Worm (Caenorhabditis elegans): ENCODE data around the gene peli-1.
"Not testable (repeated sequence)": the region's sequence is repeated elsewhere in the genome, so short reads cannot be mapped to it uniquely, and the experiment has no call there.

The peli-1 gene

ce11 chrV:5705510-5705909 lies at the start of gene peli-1:
Gene peli-1, plus strand, starts transcription at chrV:5705810.
- TF ChIP-seq unc-120 (tag; optimal IDR thresholded peaks at IDR 0.05; ENCODE audit: poor library complexity, severe bottlenecking), result no peak
- TF ChIP-seq mep-1 (tag; optimal IDR thresholded peaks at IDR 0.05), result no peak
- TF ChIP-seq lin-32 (GFP tag; optimal IDR thresholded peaks at IDR 0.05), result no peak
- no peak for TF ChIP-seq ceh-43 (GFP tag; optimal IDR thresholded peaks at IDR 0.05)
- no peak for TF ChIP-seq sptf-1 (tag; optimal IDR thresholded peaks at IDR 0.05)
- TF ChIP-seq hlh-1 (tag; optimal IDR thresholded peaks at IDR 0.05), result no peak
- no peak for TF ChIP-seq nhr-12 (tag; optimal IDR thresholded peaks at IDR 0.05)
- TF ChIP-seq lsy-2 (tag; optimal IDR thresholded peaks at IDR 0.05), result no peak
- no peak for TF ChIP-seq nhr-28 (tag; optimal IDR thresholded peaks at IDR 0.05)
- TF ChIP-seq tbx-8 (GFP tag; optimal IDR thresholded peaks at IDR 0.05), result no peak
- no peak for TF ChIP-seq nhr-237 (tag; optimal IDR thresholded peaks at IDR 0.05)

ce11 chrV:5660604-5661209 lies 44.9 kb upstream of the peli-1 start, which contains the start of the genes mut-14 and C14C11.2:
Gene mut-14, minus strand, starts transcription at chrV:5660704.
Gene C14C11.2, plus strand, starts transcription at chrV:5661159.
- TF ChIP-seq ceh-39 (tag; optimal IDR thresholded peaks at IDR 0.05) (no peak), sptf-1 (tag; optimal IDR thresholded peaks at IDR 0.05) (no peak), ztf-11 (tag; optimal IDR thresholded peaks at IDR 0.05) (no peak), sem-2 (GFP tag; optimal IDR thresholded peaks at IDR 0.05) (no peak), elt-1 (tag; optimal IDR thresholded peaks at IDR 0.05; ENCODE audit: borderline replicate concordance, insufficient read depth) (no peak), pha-4 (tag; optimal IDR thresholded peaks at IDR 0.05) (no peak), nhr-2 (tag; optimal IDR thresholded peaks at IDR 0.05) (no peak), lin-32 (GFP tag; optimal IDR thresholded peaks at IDR 0.05) (no peak), M03D4.4 (tag; optimal IDR thresholded peaks at IDR 0.05) (no peak), bed-3 (GFP tag; optimal IDR thresholded peaks at IDR 0.05) (no peak), hlh-1 (tag; optimal IDR thresholded peaks at IDR 0.05) (no peak), nhr-28 (tag; optimal IDR thresholded peaks at IDR 0.05) (no peak), mab-5 (tag; optimal IDR thresholded peaks at IDR 0.05) (no peak), ceh-83 (GFP tag; optimal IDR thresholded peaks at IDR 0.05) (no peak), snpc-4 (tag; optimal IDR thresholded peaks at IDR 0.05) (no peak), lin-13 (tag; optimal IDR thresholded peaks at IDR 0.05) (no peak), unc-120 (tag; optimal IDR thresholded peaks at IDR 0.05; ENCODE audit: poor library complexity, severe bottlenecking) (no peak), ham-2 (GFP tag; optimal IDR thresholded peaks at IDR 0.05) (no peak)

- TF ChIP-seq nhr-2 (tag; optimal IDR thresholded peaks at IDR 0.05); snpc-4 (tag; optimal IDR thresholded peaks at IDR 0.05); tbx-8 (GFP tag; optimal IDR thresholded peaks at IDR 0.05): not testable (repeated sequence)
These were observed 42.3 kb upstream of the peli-1 start, which contains the start of gene C14C11.1 for ce11 chrV:5663317-5663716. Gene C14C11.1, plus strand, starts transcription at chrV:5663617.

- TF ChIP-seq unc-120 (tag; optimal IDR thresholded peaks at IDR 0.05; ENCODE audit: poor library complexity, severe bottlenecking) (no peak), nhr-12 (tag; optimal IDR thresholded peaks at IDR 0.05) (no peak), blmp-1 (tag; optimal IDR thresholded peaks at IDR 0.05) (no peak)
These were observed 39.4 kb upstream of the peli-1 start, which contains the start of gene C14C11.7 for ce11 chrV:5666036-5666729. Gene C14C11.7, minus strand, starts transcription at chrV:5666086.

- TF ChIP-seq mep-1 (tag; optimal IDR thresholded peaks at IDR 0.05) (no peak), nhr-2 (tag; optimal IDR thresholded peaks at IDR 0.05) (no peak), snpc-4 (tag; optimal IDR thresholded peaks at IDR 0.05) (no peak), blmp-1 (tag; optimal IDR thresholded peaks at IDR 0.05) (no peak), ztf-11 (tag; optimal IDR thresholded peaks at IDR 0.05) (no peak)
These were observed 38.3 kb upstream of the peli-1 start for ce11 chrV:5667337-5667736.

- TF ChIP-seq zip-8 (tag; optimal IDR thresholded peaks at IDR 0.05) (peak; percentile 74), bed-3 (GFP tag; optimal IDR thresholded peaks at IDR 0.05) (no peak)
These were observed 36.6 kb upstream of the peli-1 start for ce11 chrV:5668968-5669367.
